Worm (Caenorhabditis elegans) whole organism, L4 larva: ENCODE measurements around the gene F53F4.12.

Source experiments
- D1046.2 ChIP-seq: fragments of 200-800 bp; sonication (Bioruptor generic); IDR thresholded peaks from 2 replicates; pipeline ENCODE4 v1.3.6; 2022; ENCODE audit warnings: missing genetic modification characterization, missing compliant biosample characterization
- F26F4.8 ChIP-seq: fragments of 200-800 bp; sonication (Bioruptor generic); conservative IDR thresholded peaks from 2 replicates; pipeline ENCODE4 v1.3.6; 2022; ENCODE audit warnings: missing genetic modification characterization, missing compliant biosample characterization
- R02D3.7 ChIP-seq: fragments of 150-350 bp; sonication (generic microtip); optimal IDR thresholded peaks from 3 replicates; lab custom pipeline; 2014; ENCODE audit warnings: missing biosample characterization, missing genetic modification characterization
- Y105C5A.15 ChIP-seq: fragments of 200-800 bp; sonication (Bioruptor generic); IDR thresholded peaks from 2 replicates; pipeline ENCODE4 v1.3.6; 2022; ENCODE audit warnings: missing genetic modification characterization, missing compliant biosample characterization
- Y48G9A.11 ChIP-seq: fragments of 200-800 bp; sonication (Bioruptor generic); IDR thresholded peaks from 2 replicates; pipeline ENCODE4 v1.3.6; 2022; ENCODE audit warnings: missing genetic modification reagents, missing genetic modification characterization, missing compliant biosample characterization
- Y5F2A.4 ChIP-seq: fragments of 200-800 bp; sonication (Bioruptor generic); optimal IDR thresholded peaks from 2 replicates; lab custom pipeline; 2018; ENCODE audit warnings: mild to moderate bottlenecking, missing genetic modification characterization, missing compliant biosample characterization
- ZK337.2 ChIP-seq: fragments of 200-800 bp; sonication (Bioruptor generic); IDR thresholded peaks from 2 replicates; pipeline ENCODE4 v1.3.6; 2022; ENCODE audit warnings: missing genetic modification reagents, missing genetic modification characterization, missing compliant biosample characterization
- aly-2 ChIP-seq: sonication (generic microtip); optimal IDR thresholded peaks from 2 replicates; lab custom pipeline; 2018; ENCODE audit warnings: missing biosample characterization, missing genetic modification characterization
- ama-1 ChIP-seq: fragments of 150-350 bp; optimal IDR thresholded peaks from 2 replicates; lab custom pipeline; 2014; ENCODE audit warnings: inconsistent platforms, mixed read lengths
- arid-1 ChIP-seq: fragments of 200-800 bp; sonication (Bioruptor generic); conservative IDR thresholded peaks from 2 replicates; pipeline ENCODE4 v1.3.6; 2022; ENCODE audit warnings: missing genetic modification reagents, missing genetic modification characterization, missing compliant biosample characterization
- ceh-28 ChIP-seq: fragments of 150-350 bp; optimal IDR thresholded peaks from 2 replicates; lab custom pipeline; 2014; ENCODE audit warnings: missing biosample characterization, missing genetic modification reagents, missing genetic modification characterization
- ceh-32 ChIP-seq: sonication (generic microtip); optimal IDR thresholded peaks from 2 replicates; lab custom pipeline; 2016; ENCODE audit warnings: mild to moderate bottlenecking, missing genetic modification characterization, missing compliant biosample characterization; ENCODE audit not compliant: poor library complexity
- ces-1 ChIP-seq: fragments of 150-350 bp; sonication (generic microtip); optimal IDR thresholded peaks from 4 replicates; lab custom pipeline; 2014; ENCODE audit warnings: missing biosample characterization, missing genetic modification reagents, missing genetic modification characterization
- cey-2 ChIP-seq: sonication (generic microtip); optimal IDR thresholded peaks from 3 replicates; lab custom pipeline; 2017; ENCODE audit warnings: missing genetic modification characterization, mild to moderate bottlenecking, missing compliant biosample characterization, antibody characterized with exemption, borderline replicate concordance; ENCODE audit not compliant: insufficient read depth
- ctbp-1 ChIP-seq: fragments of 200-800 bp; sonication (Bioruptor generic); IDR thresholded peaks from 2 replicates; pipeline ENCODE4 v1.3.6; 2022; ENCODE audit warnings: missing genetic modification reagents, missing genetic modification characterization, missing compliant biosample characterization
- daf-12 ChIP-seq: fragments of 150-350 bp; optimal IDR thresholded peaks from 2 replicates; lab custom pipeline; 2014; ENCODE audit warnings: missing biosample characterization, missing genetic modification reagents, missing genetic modification characterization
- dmd-6 ChIP-seq: fragments of 200-800 bp; sonication (Bioruptor generic); IDR thresholded peaks from 2 replicates; pipeline ENCODE4 v1.3.6; 2022; ENCODE audit warnings: missing genetic modification reagents, missing genetic modification characterization, missing compliant biosample characterization
- dpl-1 ChIP-seq: fragments of 150-350 bp; optimal IDR thresholded peaks from 2 replicates; lab custom pipeline; 2014; ENCODE audit warnings: missing biosample characterization, missing genetic modification reagents, missing genetic modification characterization
- duxl-1 ChIP-seq: sonication (generic microtip); optimal IDR thresholded peaks from 2 replicates; lab custom pipeline; 2016; ENCODE audit warnings: mild to moderate bottlenecking, missing genetic modification characterization, moderate library complexity, missing compliant biosample characterization; ENCODE audit not compliant: poor library complexity
- fkh-10 ChIP-seq: fragments of 150-350 bp; optimal IDR thresholded peaks from 2 replicates; lab custom pipeline; 2014; ENCODE audit warnings: missing biosample characterization, missing genetic modification reagents, missing genetic modification characterization
- hlh-11 ChIP-seq: fragments of 200-800 bp; sonication (Bioruptor generic); optimal IDR thresholded peaks from 2 replicates; lab custom pipeline; 2018; ENCODE audit warnings: mild to moderate bottlenecking, missing genetic modification characterization, missing compliant biosample characterization
- lin-13 ChIP-seq: fragments of 150-350 bp; optimal IDR thresholded peaks from 2 replicates; lab custom pipeline; 2014; ENCODE audit warnings: missing biosample characterization, missing genetic modification reagents, missing genetic modification characterization
- lin-15B ChIP-seq: fragments of 150-350 bp; sonication (generic microtip); optimal IDR thresholded peaks from 3 replicates; lab custom pipeline; 2014; ENCODE audit warnings: missing biosample characterization, missing genetic modification characterization
- lin-39 ChIP-seq: fragments of 150-350 bp; optimal IDR thresholded peaks from 2 replicates; lab custom pipeline; 2014; ENCODE audit warnings: missing biosample characterization, missing genetic modification reagents, missing genetic modification characterization
- lsy-2 ChIP-seq, 2 experiments: fragments of 150-350 bp in 1 of 2; sonication (generic microtip) in 1 of 2; optimal IDR thresholded peaks; 2 replicates each; lab custom pipeline; 2014 to 2017; ENCODE audit warnings: missing biosample characterization in 2 of 2, missing genetic modification characterization in 2 of 2
- madf-9 ChIP-seq: fragments of 200-800 bp; sonication (Bioruptor generic); conservative IDR thresholded peaks from 2 replicates; pipeline ENCODE4 v1.3.6; 2022; ENCODE audit warnings: missing genetic modification reagents, missing genetic modification characterization, missing compliant biosample characterization
- mdl-1 ChIP-seq, 2 experiments: fragments of 150-350 bp in 1 of 2; sonication (generic microtip) in 1 of 2; optimal IDR thresholded peaks; 2 replicates each; lab custom pipeline; 2014 to 2017; ENCODE audit warnings: missing biosample characterization in 2 of 2, missing genetic modification characterization in 2 of 2
- mep-1 ChIP-seq: fragments of 150-350 bp; sonication (generic microtip); optimal IDR thresholded peaks from 3 replicates; lab custom pipeline; 2014; ENCODE audit warnings: missing biosample characterization, missing genetic modification characterization
- nhr-102 ChIP-seq: sonication (generic microtip); optimal IDR thresholded peaks from 2 replicates; lab custom pipeline; 2016; ENCODE audit warnings: mild to moderate bottlenecking, missing genetic modification characterization, moderate library complexity, missing compliant biosample characterization
- nhr-11 ChIP-seq: fragments of 150-350 bp; optimal IDR thresholded peaks from 2 replicates; lab custom pipeline; 2014; ENCODE audit warnings: missing biosample characterization, missing genetic modification characterization
- nhr-25 ChIP-seq: sonication (generic microtip); optimal IDR thresholded peaks from 2 replicates; lab custom pipeline; 2017; ENCODE audit warnings: missing genetic modification characterization, mild to moderate bottlenecking, missing compliant biosample characterization, antibody characterized with exemption, moderate library complexity, borderline replicate concordance; ENCODE audit not compliant: insufficient read depth
- nhr-28 ChIP-seq: fragments of 150-350 bp; optimal IDR thresholded peaks from 2 replicates; lab custom pipeline; 2014; ENCODE audit warnings: missing biosample characterization, missing genetic modification characterization
- nhr-41 ChIP-seq: fragments of 200-800 bp; sonication (Bioruptor generic); IDR thresholded peaks from 2 replicates; pipeline ENCODE4 v1.3.6; 2022; ENCODE audit warnings: missing genetic modification reagents, missing genetic modification characterization, missing compliant biosample characterization
- nhr-42 ChIP-seq: fragments of 200-800 bp; sonication (Bioruptor generic); IDR thresholded peaks from 2 replicates; pipeline ENCODE4 v1.3.6; 2022; ENCODE audit warnings: missing genetic modification characterization, missing compliant biosample characterization
- nhr-6 ChIP-seq: fragments of 150-350 bp; optimal IDR thresholded peaks from 2 replicates; lab custom pipeline; 2014; ENCODE audit warnings: missing biosample characterization, missing genetic modification characterization
- nhr-76 ChIP-seq: fragments of 150-350 bp; optimal IDR thresholded peaks from 2 replicates; lab custom pipeline; 2014; ENCODE audit warnings: missing biosample characterization, missing genetic modification characterization
- nhr-77 ChIP-seq: fragments of 150-350 bp; optimal IDR thresholded peaks from 2 replicates; lab custom pipeline; 2014; ENCODE audit warnings: missing biosample characterization, missing genetic modification characterization
- php-3 ChIP-seq: fragments of 200-800 bp; sonication (Bioruptor generic); IDR thresholded peaks from 2 replicates; pipeline ENCODE4 v1.3.6; 2022; ENCODE audit warnings: missing genetic modification reagents, missing genetic modification characterization, missing compliant biosample characterization
- pqm-1 ChIP-seq: sonication (generic microtip); optimal IDR thresholded peaks from 2 replicates; lab custom pipeline; 2017; ENCODE audit warnings: missing biosample characterization, missing genetic modification characterization
- saeg-2 ChIP-seq: fragments of 200-800 bp; sonication (Bioruptor generic); IDR thresholded peaks from 2 replicates; pipeline ENCODE4 v1.3.6; 2022; ENCODE audit warnings: missing genetic modification reagents, missing genetic modification characterization, missing compliant biosample characterization
- skn-1 ChIP-seq: fragments of 150-350 bp; optimal IDR thresholded peaks from 2 replicates; lab custom pipeline; 2014; ENCODE audit warnings: missing biosample characterization, missing genetic modification characterization
- spr-1 ChIP-seq: sonication (generic microtip); optimal IDR thresholded peaks from 2 replicates; lab custom pipeline; 2016; ENCODE audit warnings: mild to moderate bottlenecking, missing genetic modification characterization, missing compliant biosample characterization
- tag-97 ChIP-seq: fragments of 200-800 bp; sonication (Bioruptor generic); IDR thresholded peaks from 2 replicates; pipeline ENCODE4 v1.3.6; 2022; ENCODE audit warnings: missing genetic modification characterization, missing compliant biosample characterization
- tra-1 ChIP-seq: fragments of 200-800 bp; sonication (Bioruptor generic); IDR thresholded peaks from 2 replicates; pipeline ENCODE4 v1.3.6; 2022; ENCODE audit warnings: missing genetic modification reagents, missing genetic modification characterization, missing compliant biosample characterization
- unc-130 ChIP-seq: sonication (generic microtip); optimal IDR thresholded peaks from 2 replicates; lab custom pipeline; 2016; ENCODE audit warnings: missing genetic modification reagents, missing genetic modification characterization, missing compliant biosample characterization
- unc-39 ChIP-seq: sonication (generic microtip); optimal IDR thresholded peaks from 2 replicates; lab custom pipeline; 2017; ENCODE audit warnings: missing biosample characterization, missing genetic modification characterization
- unc-62 ChIP-seq, 3 experiments: fragments of 150-350 bp in 1 of 3; sonication (generic microtip); optimal IDR thresholded peaks in 2 of 3; peaks in 1 of 3; 1 replicate in 1 of 3; 2 replicates in 2 of 3; lab custom pipeline; 2014 to 2017; ENCODE audit warnings: missing biosample characterization in 3 of 3, missing genetic modification characterization in 3 of 3, missing genetic modification reagents in 3 of 3, missing genotype in 1 of 3
- zfp-2 ChIP-seq: sonication (generic microtip); optimal IDR thresholded peaks from 2 replicates; lab custom pipeline; 2016; ENCODE audit warnings: mild to moderate bottlenecking, missing genetic modification characterization, missing compliant biosample characterization
- zip-2 ChIP-seq: fragments of 150-350 bp; optimal IDR thresholded peaks from 2 replicates; lab custom pipeline; 2014; ENCODE audit warnings: missing biosample characterization, missing genetic modification characterization
- ztf-11 ChIP-seq: fragments of 150-350 bp; optimal IDR thresholded peaks from 2 replicates; lab custom pipeline; 2014; ENCODE audit warnings: missing biosample characterization, missing genetic modification characterization
- ztf-7 ChIP-seq: fragments of 150-350 bp; optimal IDR thresholded peaks from 2 replicates; lab custom pipeline; 2014; ENCODE audit warnings: missing biosample characterization, missing genetic modification characterization

The F53F4.12 gene

DNA sequence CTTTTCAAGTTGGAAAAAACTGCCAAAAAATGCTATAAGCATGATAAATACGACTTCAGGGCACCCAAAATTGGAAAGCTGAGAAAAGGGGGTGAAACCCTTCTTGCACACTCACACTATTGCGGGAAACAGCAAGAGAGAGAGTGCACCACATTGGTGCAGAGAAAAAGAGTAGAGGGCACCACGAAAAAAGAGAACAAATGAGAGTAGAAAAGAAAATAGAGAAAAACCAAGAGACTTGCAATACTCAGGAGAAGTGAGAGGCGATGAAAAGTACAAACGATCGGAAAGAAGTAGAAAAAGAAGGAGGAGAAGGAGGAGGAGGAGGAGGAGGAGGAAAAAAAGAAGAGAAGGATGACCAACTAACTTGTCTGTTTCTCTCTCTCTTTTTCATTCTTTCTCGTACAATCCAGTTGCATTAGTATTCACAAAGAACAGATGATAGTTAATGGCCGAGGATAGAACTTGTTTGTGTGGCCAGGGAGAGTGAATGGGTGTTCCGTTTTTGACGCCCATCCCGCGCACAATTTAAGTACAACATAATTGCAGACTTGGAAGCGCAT, 29.4 kb downstream of the F53F4.12 start (continued):
- TF ChIP-seq nhr-102 (no peak), ctbp-1 (peak; percentile 46), arid-1 (no peak), spr-1 (no peak), nhr-77 (tag; lab: Kevin White, UChicago) (no peak), mdl-1 (tag; optimal IDR thresholded peaks at IDR 0.05; lab: Kevin White, UChicago) (peak in 1 of 2 experiments; percentile 82), lsy-2 (tag; optimal IDR thresholded peaks at IDR 0.05; lab: Kevin White, UChicago) (peak; percentile 51 to 77), php-3 (GFP tag; lab: Robert Waterston, UW) (no peak), nhr-28 (tag; lab: Kevin White, UChicago) (peak; percentile 32), unc-62 (GFP tag; optimal IDR thresholded peaks at IDR 0.05 in 1 of 2; lab: Kevin White, UChicago) (peak in 1 of 2 experiments; percentile 99), unc-62 (tag; optimal IDR thresholded peaks at IDR 0.05; lab: Kevin White, UChicago) (no peak), cey-2 (tag; lab: Kevin White, UChicago) (no peak), ama-1 (lab: Kevin White, UChicago) (no peak), ZK337.2 (GFP tag; lab: Robert Waterston, UW) (no peak), duxl-1 (tag; lab: Kevin White, UChicago) (peak; percentile 22), aly-2 (tag; lab: Kevin White, UChicago) (no peak), unc-39 (tag; lab: Kevin White, UChicago) (no peak), nhr-76 (tag; lab: Kevin White, UChicago) (no peak), F26F4.8 (GFP tag; lab: Robert Waterston, UW) (no peak), lin-13 (no peak), Y105C5A.15 (GFP tag; lab: Robert Waterston, UW) (no peak), D1046.2 (GFP tag; lab: Robert Waterston, UW) (no peak), nhr-6 (peak; percentile 83), zip-2 (no peak), pqm-1 (tag; lab: Kevin White, UChicago) (no peak), ces-1 (GFP tag; lab: Kevin White, UChicago) (no peak), mep-1 (tag; lab: Kevin White, UChicago) (peak; percentile 80), nhr-11 (tag; lab: Kevin White, UChicago) (peak; percentile 42), madf-9 (no peak), lin-15B (no peak), Y5F2A.4 (no peak), fkh-10 (GFP tag; lab: Kevin White, UChicago) (peak; percentile 78), dmd-6 (GFP tag; lab: Robert Waterston, UW) (peak; percentile 37), zfp-2 (tag; lab: Kevin White, UChicago) (no peak), nhr-42 (GFP tag; lab: Robert Waterston, UW) (no peak), tra-1 (no peak; the same call in 1 of the 2 replicates), nhr-41 (GFP tag; lab: Robert Waterston, UW) (no peak), dpl-1 (GFP tag; lab: Kevin White, UChicago) (peak; percentile 33), hlh-11 (tag; lab: Kevin White, UChicago) (peak; percentile 74), ceh-28 (tag; lab: Kevin White, UChicago) (peak; percentile 49), Y48G9A.11 (GFP tag; lab: Robert Waterston, UW) (no peak), nhr-25 (peak; percentile 69), saeg-2 (GFP tag; lab: Robert Waterston, UW) (no peak), R02D3.7 (tag; lab: Kevin White, UChicago) (no peak), lin-39 (peak; percentile 41), ceh-32 (tag; lab: Kevin White, UChicago) (no peak), unc-130 (no peak), tag-97 (GFP tag; lab: Robert Waterston, UW) (no peak), ztf-7 (no peak), daf-12 (tag; lab: Kevin White, UChicago) (no peak), skn-1 (tag; lab: Kevin White, UChicago) (no peak), ztf-11 (tag; lab: Kevin White, UChicago) (no peak)
